Worm (Caenorhabditis elegans) whole organism, late embryonic: ENCODE measurements around the gene C13F10.5.

Experiments
- ceh-34 ChIP-seq: sonication (generic microtip); optimal IDR thresholded peaks from 2 replicates; lab custom pipeline; 2016; ENCODE audit warnings: mild to moderate bottlenecking, missing genetic modification characterization, missing compliant biosample characterization
- ceh-48 ChIP-seq: sonication (generic microtip); optimal IDR thresholded peaks from 2 replicates; lab custom pipeline; 2016; ENCODE audit warnings: missing genetic modification characterization, inconsistent platforms, missing compliant biosample characterization
- elt-2 ChIP-seq: sonication (generic microtip); optimal IDR thresholded peaks from 2 replicates; lab custom pipeline; 2016; ENCODE audit warnings: missing genetic modification reagents, missing genetic modification characterization, missing compliant biosample characterization
- elt-4 ChIP-seq: sonication (generic microtip); optimal IDR thresholded peaks from 2 replicates; lab custom pipeline; 2016; ENCODE audit warnings: missing genetic modification characterization, missing compliant biosample characterization
- fkh-10 ChIP-seq: fragments of 150-350 bp; optimal IDR thresholded peaks from 2 replicates; lab custom pipeline; 2014; ENCODE audit warnings: missing biosample characterization, missing genetic modification reagents, missing genetic modification characterization
- pag-3 ChIP-seq: sonication (generic microtip); optimal IDR thresholded peaks from 2 replicates; lab custom pipeline; 2016; ENCODE audit warnings: missing compliant biosample characterization, missing genetic modification characterization, borderline replicate concordance
- tbx-2 ChIP-seq: sonication (generic microtip); optimal IDR thresholded peaks from 2 replicates; lab custom pipeline; 2016; ENCODE audit warnings: missing genetic modification characterization, missing compliant biosample characterization
- unc-86 ChIP-seq: sonication (generic microtip); optimal IDR thresholded peaks from 2 replicates; lab custom pipeline; 2016; ENCODE audit warnings: missing genetic modification characterization, missing compliant biosample characterization

- TF ChIP-seq unc-86 (no peak), tbx-2 (no peak), fkh-10 (no peak), elt-2 (tag; lab: Kevin White, UChicago) (no peak), ceh-48 (tag; lab: Kevin White, UChicago) (peak; percentile 75), ceh-34 (tag; lab: Kevin White, UChicago) (no peak), elt-4 (tag; lab: Kevin White, UChicago) (no peak), pag-3 (tag; lab: Kevin White, UChicago) (no peak)
These were observed 2.2 kb upstream of the C13F10.5 start, which contains the start of the genes C13F10.8, C13F10.6 and kxd-1 for ce11 chrV:7220973-7221519.
